Worm (Caenorhabditis elegans): Measurements from ENCODE around the gene srw-36.

The srw-36 gene

DNA sequence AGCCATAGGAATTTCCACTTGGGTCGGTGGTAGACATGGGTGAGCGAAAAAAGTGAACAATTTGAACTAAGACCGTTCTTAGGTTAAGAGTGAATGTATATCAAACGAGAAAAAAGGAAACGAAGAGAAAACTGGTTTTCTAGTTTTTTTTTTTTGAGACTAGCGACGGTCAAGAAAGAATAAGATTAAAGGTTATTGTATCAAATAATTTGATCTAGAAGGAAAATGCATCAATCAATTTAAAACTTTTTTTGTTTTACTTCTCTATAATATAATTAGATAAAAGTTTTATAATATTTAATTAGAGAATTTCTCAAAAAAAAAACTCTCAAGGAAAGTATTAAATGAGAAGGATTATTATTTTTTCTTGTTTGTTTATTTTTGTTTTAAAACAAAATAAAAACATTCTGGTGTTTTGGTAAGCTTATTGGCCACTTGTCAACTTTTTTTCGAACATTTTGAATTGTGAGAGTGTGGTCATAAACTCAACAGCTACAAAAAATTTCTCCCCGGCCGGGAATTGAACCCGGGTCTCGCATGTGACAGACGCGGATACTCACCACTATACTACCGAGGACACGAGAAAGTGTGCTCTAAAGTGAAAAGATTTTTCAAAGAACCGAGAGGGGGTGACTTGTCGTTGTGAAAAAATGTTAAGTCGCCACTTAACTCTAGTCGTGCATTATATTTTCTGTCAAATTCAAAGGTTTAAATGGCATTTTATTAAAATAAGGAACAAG, 37.6 kb upstream of the srw-36 start, which contains the start of gene W06G6.17 (continued):
- TF ChIP-seq him-1 (tag; optimal IDR thresholded peaks at IDR 0.05) (peak; percentile 56), lsy-27 (tag; optimal IDR thresholded peaks at IDR 0.05; ENCODE audit: borderline replicate concordance, insufficient read depth) (no peak), lag-1 (GFP tag; IDR thresholded peaks at IDR 0.05) (no peak), ekl-4 (GFP tag; IDR thresholded peaks at IDR 0.05) (no peak), egl-44 (GFP tag; IDR thresholded peaks at IDR 0.05) (no peak), snpc-4 (GFP tag; optimal IDR thresholded peaks at IDR 0.05) (peak; percentile 15), snpc-4 (tag; optimal IDR thresholded peaks at IDR 0.05) (peak in 3 of 4 experiments; percentile 42 to 86 (median 79)), rcor-1 (GFP tag; IDR thresholded peaks at IDR 0.05) (no peak), nhr-90 (tag; optimal IDR thresholded peaks at IDR 0.05) (peak; percentile 48), ztf-3 (GFP tag; optimal IDR thresholded peaks at IDR 0.05) (no peak), snpc-1.3 (tag; optimal IDR thresholded peaks at IDR 0.05; ENCODE audit: insufficient read depth) (no peak), nhr-179 (tag; optimal IDR thresholded peaks at IDR 0.05) (no peak), madf-3 (GFP tag; IDR thresholded peaks at IDR 0.05) (no peak), snpc-3.4 (tag; optimal IDR thresholded peaks at IDR 0.05) (no peak), let-607 (tag; optimal IDR thresholded peaks at IDR 0.05) (no peak), B0336.3 (GFP tag; IDR thresholded peaks at IDR 0.05) (no peak), hmg-20 (GFP tag; IDR thresholded peaks at IDR 0.05) (no peak), nfyb-1 (GFP tag; IDR thresholded peaks at IDR 0.05) (peak; percentile 69; the same call in 1 of the 2 replicates)

DNA sequence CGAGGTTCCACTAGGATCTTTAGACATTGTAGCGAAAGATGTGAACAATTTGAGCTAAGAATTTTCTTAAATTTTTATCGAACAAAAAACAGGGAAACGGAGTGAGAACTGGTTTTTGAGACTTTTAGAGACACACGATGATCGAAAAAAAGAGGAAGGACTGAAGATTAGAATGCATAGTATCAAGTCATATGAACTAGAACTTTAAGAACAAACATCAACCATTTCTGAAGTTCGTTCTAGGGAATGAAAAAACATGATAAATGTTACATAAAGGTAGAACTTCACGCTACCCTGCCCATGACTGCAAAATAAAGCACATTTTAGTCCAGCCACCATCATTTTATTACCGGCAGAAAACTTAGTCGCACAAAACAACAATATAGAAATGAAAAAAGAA, 36.6 kb upstream of the srw-36 start, which contains the start of gene W06G6.9:
W06G6.9 (minus strand) TSS at position 101 of the 400 bp plus-strand sequence.
- TF ChIP-seq ceh-27 (GFP tag; optimal IDR thresholded peaks at IDR 0.05) (no peak), die-1 (tag; optimal IDR thresholded peaks at IDR 0.05) (no peak), repo-1 (tag; optimal IDR thresholded peaks at IDR 0.05) (no peak), nhr-120 (GFP tag; IDR thresholded peaks at IDR 0.05) (no peak), egrh-3 (GFP tag; IDR thresholded peaks at IDR 0.05) (no peak), Y53G8AR.9 (GFP tag; conservative IDR thresholded peaks at IDR 0.05) (no peak), bed-2 (GFP tag; IDR thresholded peaks at IDR 0.05) (no peak), xnd-1 (tag; optimal IDR thresholded peaks at IDR 0.05) (no peak), lin-26 (GFP tag; IDR thresholded peaks at IDR 0.05) (no peak), ceh-91 (GFP tag; IDR thresholded peaks at IDR 0.05) (no peak)

DNA sequence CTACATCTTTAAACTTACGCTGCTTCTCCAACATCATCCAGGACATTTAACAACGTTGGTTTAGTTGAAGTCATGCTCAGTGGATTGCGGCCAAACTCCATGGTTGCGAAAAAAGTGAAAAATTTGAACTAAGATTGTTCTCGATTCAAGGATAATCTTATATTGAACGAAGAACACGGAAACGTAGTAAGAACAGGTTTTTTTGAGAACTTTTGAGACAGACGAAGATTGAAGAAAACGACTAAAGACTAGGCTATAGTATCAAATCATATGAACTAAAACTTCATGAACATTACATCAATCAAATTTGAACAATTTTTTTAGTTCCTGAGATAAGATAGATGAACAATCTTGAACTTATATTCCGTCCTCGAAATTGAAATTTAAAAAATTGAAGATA, 35.9 kb upstream of the srw-36 start, which contains the start of gene W06G6.10:
W06G6.10 (minus strand) TSS at position 101 of the 400 bp plus-strand sequence.
- no peak for TF ChIP-seq rpc-1 (optimal IDR thresholded peaks at IDR 0.05)
- TF ChIP-seq rpc-1 (tag; optimal IDR thresholded peaks at IDR 0.05), result no peak
- no peak for TF ChIP-seq lin-26 (GFP tag; IDR thresholded peaks at IDR 0.05)
- no peak for TF ChIP-seq F10E7.11 (tag; optimal IDR thresholded peaks at IDR 0.05)

DNA sequence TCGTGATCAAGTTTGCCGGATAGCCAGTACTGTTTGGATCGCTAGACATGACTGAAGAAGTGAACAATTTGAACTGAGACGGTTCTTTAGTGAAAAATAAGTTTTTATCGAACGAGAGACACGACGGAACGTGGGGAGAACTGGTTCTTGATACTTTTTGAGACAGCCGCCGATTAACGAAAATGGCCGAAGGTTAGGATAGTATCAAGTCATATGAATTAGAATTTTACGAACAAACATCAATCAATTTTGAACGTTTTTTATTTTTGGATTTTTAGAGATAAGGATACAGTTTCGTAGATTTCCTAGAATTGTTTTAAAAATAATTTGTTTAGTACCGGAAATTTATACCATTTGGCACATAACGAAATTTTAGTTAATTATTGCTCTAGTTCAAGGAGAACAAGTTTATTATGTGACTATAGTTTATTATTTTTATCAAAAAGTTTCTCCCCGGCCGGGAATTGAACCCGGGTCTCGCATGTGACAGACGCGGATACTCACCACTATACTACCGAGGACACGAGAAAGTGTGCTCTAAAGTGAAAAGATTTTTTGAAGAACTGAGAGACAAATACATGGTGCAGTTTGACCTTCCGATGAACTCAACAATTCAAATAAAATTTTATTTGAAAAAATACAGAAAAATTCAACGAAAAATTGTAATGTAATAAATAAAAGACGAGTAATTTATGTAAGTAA, 34.5 kb upstream of the srw-36 start, which contains the start of gene W06G6.20:
W06G6.20 (minus strand) TSS at position 51 of the 702 bp plus-strand sequence.
- no peak for TF ChIP-seq Y53F4B.3 (GFP tag; IDR thresholded peaks at IDR 0.05)
- TF ChIP-seq attf-6 (GFP tag; IDR thresholded peaks at IDR 0.05), result peak; percentile 79
- TF ChIP-seq ceh-100 (GFP tag; IDR thresholded peaks at IDR 0.05), result 0 out of 2 replicates have a peak, but pooled peaks have one; percentile 9
- no peak for TF ChIP-seq ceh-58 (GFP tag; IDR thresholded peaks at IDR 0.05)
- no peak for TF ChIP-seq bed-2 (GFP tag; IDR thresholded peaks at IDR 0.05)
- TF ChIP-seq snpc-1.1 (tag; optimal IDR thresholded peaks at IDR 0.05; ENCODE audit: insufficient read depth), result peak; percentile 75
- TF ChIP-seq rpc-1 (optimal IDR thresholded peaks at IDR 0.05), result peak; percentile 71
- peak; percentile 90 for TF ChIP-seq rpc-1 (tag; optimal IDR thresholded peaks at IDR 0.05)
- TF ChIP-seq dpl-1 (GFP tag; optimal IDR thresholded peaks at IDR 0.05), result no peak
- no peak for TF ChIP-seq ceh-79 (tag; optimal IDR thresholded peaks at IDR 0.05)
- peak; percentile 59 for TF ChIP-seq snpc-3.4 (tag; optimal IDR thresholded peaks at IDR 0.05)
- TF ChIP-seq nfyb-1 (GFP tag; IDR thresholded peaks at IDR 0.05), result 0 out of 2 replicates have a peak, but pooled peaks have one; percentile 47
- TF ChIP-seq nhr-120 (GFP tag; IDR thresholded peaks at IDR 0.05), result no peak
- TF ChIP-seq madf-10 (tag; optimal IDR thresholded peaks at IDR 0.05), result peak; percentile 3
- no peak for TF ChIP-seq ztf-6 (GFP tag; IDR thresholded peaks at IDR 0.05)
- no peak for TF ChIP-seq ccch-3 (GFP tag; optimal IDR thresholded peaks at IDR 0.05)
- TF ChIP-seq die-1 (tag; optimal IDR thresholded peaks at IDR 0.05), result peak; percentile 72
